Worm (Caenorhabditis elegans) whole organism, L4 larva: ENCODE measurements around the gene C03A3.9.

Experiments used
- F26F4.8 ChIP-seq: fragments of 200-800 bp; sonication (Bioruptor generic); conservative IDR thresholded peaks from 2 replicates; pipeline ENCODE4 v1.3.6; 2022; ENCODE audit warnings: missing genetic modification characterization, missing compliant biosample characterization
- F37D6.2 ChIP-seq: sonication (generic microtip); optimal IDR thresholded peaks from 2 replicates; lab custom pipeline; 2016; ENCODE audit warnings: mild to moderate bottlenecking, missing genetic modification characterization, missing compliant biosample characterization
- F44E2.7 ChIP-seq: fragments of 200-800 bp; sonication (Bioruptor generic); IDR thresholded peaks from 2 replicates; pipeline ENCODE4 v2.1.2; 2022; ENCODE audit warnings: missing genetic modification characterization, missing compliant biosample characterization
- ZK337.2 ChIP-seq: fragments of 200-800 bp; sonication (Bioruptor generic); IDR thresholded peaks from 2 replicates; pipeline ENCODE4 v1.3.6; 2022; ENCODE audit warnings: missing genetic modification reagents, missing genetic modification characterization, missing compliant biosample characterization
- ZK546.5 ChIP-seq, 2 experiments: sonication (generic microtip); optimal IDR thresholded peaks; 2 replicates each; lab custom pipeline; 2017; ENCODE audit warnings: missing biosample characterization in 2 of 2, missing genetic modification characterization in 2 of 2
- aly-2 ChIP-seq: sonication (generic microtip); optimal IDR thresholded peaks from 2 replicates; lab custom pipeline; 2018; ENCODE audit warnings: missing biosample characterization, missing genetic modification characterization
- arid-1 ChIP-seq: fragments of 200-800 bp; sonication (Bioruptor generic); conservative IDR thresholded peaks from 2 replicates; pipeline ENCODE4 v1.3.6; 2022; ENCODE audit warnings: missing genetic modification reagents, missing genetic modification characterization, missing compliant biosample characterization
- attf-4 ChIP-seq: sonication (generic microtip); optimal IDR thresholded peaks from 3 replicates; lab custom pipeline; 2017; ENCODE audit warnings: missing biosample characterization, missing genetic modification characterization
- ceh-32 ChIP-seq: sonication (generic microtip); optimal IDR thresholded peaks from 2 replicates; lab custom pipeline; 2016; ENCODE audit warnings: mild to moderate bottlenecking, missing genetic modification characterization, missing compliant biosample characterization; ENCODE audit not compliant: poor library complexity
- ceh-82 ChIP-seq: sonication (generic microtip); optimal IDR thresholded peaks from 2 replicates; lab custom pipeline; 2017; ENCODE audit warnings: missing biosample characterization, missing genetic modification characterization
- daf-16 ChIP-seq, 3 experiments: sonication (generic microtip); optimal IDR thresholded peaks; 2 replicates each; lab custom pipeline; 2016 to 2017; ENCODE audit warnings: missing genetic modification characterization in 3 of 3, missing genetic modification reagents in 3 of 3, mild to moderate bottlenecking in 2 of 3, missing compliant biosample characterization in 2 of 3, missing biosample characterization in 1 of 3, moderate library complexity in 1 of 3
- daf-19 ChIP-seq: fragments of 200-800 bp; sonication (Bioruptor generic); conservative IDR thresholded peaks from 2 replicates; pipeline ENCODE4 v1.3.6; 2022; ENCODE audit warnings: missing genetic modification characterization, missing compliant biosample characterization
- daf-8 ChIP-seq: fragments of 200-800 bp; sonication (Bioruptor generic); IDR thresholded peaks from 2 replicates; pipeline ENCODE4 v1.3.6; 2022; ENCODE audit warnings: missing genetic modification characterization, missing compliant biosample characterization
- dmd-8 ChIP-seq: fragments of 200-800 bp; sonication (Bioruptor generic); IDR thresholded peaks from 2 replicates; pipeline ENCODE4 v1.3.6; 2022; ENCODE audit warnings: missing genetic modification characterization, missing compliant biosample characterization
- dpl-1 ChIP-seq: fragments of 150-350 bp; optimal IDR thresholded peaks from 2 replicates; lab custom pipeline; 2014; ENCODE audit warnings: missing biosample characterization, missing genetic modification reagents, missing genetic modification characterization
- dve-1 ChIP-seq: sonication (generic microtip); optimal IDR thresholded peaks from 2 replicates; lab custom pipeline; 2017; ENCODE audit warnings: antibody characterized with exemption, mild to moderate bottlenecking, missing genetic modification characterization, missing compliant biosample characterization; ENCODE audit not compliant: insufficient read depth
- egl-27 ChIP-seq: sonication (generic microtip); optimal IDR thresholded peaks from 3 replicates; lab custom pipeline; 2017; ENCODE audit warnings: missing biosample characterization, missing genetic modification reagents, missing genetic modification characterization
- hlh-11 ChIP-seq: fragments of 200-800 bp; sonication (Bioruptor generic); optimal IDR thresholded peaks from 2 replicates; lab custom pipeline; 2018; ENCODE audit warnings: mild to moderate bottlenecking, missing genetic modification characterization, missing compliant biosample characterization
- lim-7 ChIP-seq: fragments of 200-800 bp; sonication (Bioruptor generic); IDR thresholded peaks from 2 replicates; pipeline ENCODE4 v1.3.6; 2022; ENCODE audit warnings: missing genetic modification characterization, missing compliant biosample characterization
- madf-9 ChIP-seq: fragments of 200-800 bp; sonication (Bioruptor generic); conservative IDR thresholded peaks from 2 replicates; pipeline ENCODE4 v1.3.6; 2022; ENCODE audit warnings: missing genetic modification reagents, missing genetic modification characterization, missing compliant biosample characterization
- mdl-1 ChIP-seq, 2 experiments: fragments of 150-350 bp in 1 of 2; sonication (generic microtip) in 1 of 2; optimal IDR thresholded peaks; 2 replicates each; lab custom pipeline; 2014 to 2017; ENCODE audit warnings: missing biosample characterization in 2 of 2, missing genetic modification characterization in 2 of 2
- nhr-25 ChIP-seq: sonication (generic microtip); optimal IDR thresholded peaks from 2 replicates; lab custom pipeline; 2017; ENCODE audit warnings: missing genetic modification characterization, mild to moderate bottlenecking, missing compliant biosample characterization, antibody characterized with exemption, moderate library complexity, borderline replicate concordance; ENCODE audit not compliant: insufficient read depth
- nhr-28 ChIP-seq: fragments of 150-350 bp; optimal IDR thresholded peaks from 2 replicates; lab custom pipeline; 2014; ENCODE audit warnings: missing biosample characterization, missing genetic modification characterization
- nhr-41 ChIP-seq: fragments of 200-800 bp; sonication (Bioruptor generic); IDR thresholded peaks from 2 replicates; pipeline ENCODE4 v1.3.6; 2022; ENCODE audit warnings: missing genetic modification reagents, missing genetic modification characterization, missing compliant biosample characterization
- pha-4 ChIP-seq, 2 experiments: fragments of 150-350 bp in 1 of 2; fragments of 200-800 bp in 1 of 2; sonication (Bioruptor generic) in 1 of 2; IDR thresholded peaks in 1 of 2; optimal IDR thresholded peaks in 1 of 2; 2 replicates each; pipeline versions ENCODE4 v1.3.6 to Lab custom; 2014 to 2022; ENCODE audit warnings: missing genetic modification characterization in 2 of 2, missing genetic modification reagents in 2 of 2, missing biosample characterization in 1 of 2, missing compliant biosample characterization in 1 of 2
- pqm-1 ChIP-seq: sonication (generic microtip); optimal IDR thresholded peaks from 2 replicates; lab custom pipeline; 2017; ENCODE audit warnings: missing biosample characterization, missing genetic modification characterization
- sdz-12 ChIP-seq: fragments of 200-800 bp; sonication (Bioruptor generic); optimal IDR thresholded peaks from 2 replicates; lab custom pipeline; 2018; ENCODE audit warnings: mild to moderate bottlenecking, missing genetic modification characterization, missing compliant biosample characterization
- set-16 ChIP-seq: fragments of 200-800 bp; sonication (Bioruptor generic); IDR thresholded peaks from 2 replicates; pipeline ENCODE4 v1.3.6; 2022; ENCODE audit warnings: missing genetic modification reagents, missing genetic modification characterization, missing compliant biosample characterization
- tag-97 ChIP-seq: fragments of 200-800 bp; sonication (Bioruptor generic); IDR thresholded peaks from 2 replicates; pipeline ENCODE4 v1.3.6; 2022; ENCODE audit warnings: missing genetic modification characterization, missing compliant biosample characterization
- vab-7 ChIP-seq: fragments of 200-800 bp; sonication (Bioruptor generic); IDR thresholded peaks from 2 replicates; pipeline ENCODE4 v1.3.6; 2022; ENCODE audit warnings: missing genetic modification reagents, missing genetic modification characterization, missing compliant biosample characterization
- ztf-7 ChIP-seq: fragments of 150-350 bp; optimal IDR thresholded peaks from 2 replicates; lab custom pipeline; 2014; ENCODE audit warnings: missing biosample characterization, missing genetic modification characterization

C03A3.9 gene

ce11 chrX:11289925-11290324 lies 23.1 kb downstream of the C03A3.9 start:
- TF ChIP-seq pqm-1 (tag; lab: Kevin White, UChicago) (peak; percentile 78), aly-2 (tag; lab: Kevin White, UChicago) (no peak), nhr-28 (tag; lab: Kevin White, UChicago) (peak; percentile 81), F44E2.7 (GFP tag; lab: Robert Waterston, UW) (no peak), hlh-11 (peak; percentile 19), ztf-7 (tag; lab: Kevin White, UChicago) (no peak), ZK337.2 (no peak), attf-4 (tag; lab: Kevin White, UChicago) (no peak), daf-16 (GFP tag; optimal IDR thresholded peaks at IDR 0.05; lab: Kevin White, UChicago) (no peak), daf-16 (tag; optimal IDR thresholded peaks at IDR 0.05; lab: Kevin White, UChicago) (peak; percentile 86), pha-4 (GFP tag; IDR thresholded peaks at IDR 0.05; lab: Robert Waterston, UW) (no peak), pha-4 (tag; optimal IDR thresholded peaks at IDR 0.05; lab: Kevin White, UChicago) (no peak), mdl-1 (tag; optimal IDR thresholded peaks at IDR 0.05; lab: Kevin White, UChicago) (no peak), dve-1 (tag; lab: Kevin White, UChicago) (peak; percentile 6)

- no peak for TF ChIP-seq pqm-1 (tag; lab: Kevin White, UChicago)
- TF ChIP-seq F26F4.8 (GFP tag; lab: Robert Waterston, UW), result no peak
- TF ChIP-seq ZK546.5 (tag; optimal IDR thresholded peaks at IDR 0.05; lab: Kevin White, UChicago), result no peak
- no peak for TF ChIP-seq arid-1 (GFP tag; lab: Robert Waterston, UW)
- TF ChIP-seq daf-8 (GFP tag; lab: Robert Waterston, UW), result no peak
- TF ChIP-seq tag-97 (GFP tag; lab: Robert Waterston, UW), result no peak
- TF ChIP-seq lim-7 (GFP tag; lab: Robert Waterston, UW), result no peak
- TF ChIP-seq ceh-82 (tag; lab: Kevin White, UChicago), result no peak
Observed at ce11 chrX:11290528-11290927, 23.7 kb downstream of the C03A3.9 start.

DNA sequence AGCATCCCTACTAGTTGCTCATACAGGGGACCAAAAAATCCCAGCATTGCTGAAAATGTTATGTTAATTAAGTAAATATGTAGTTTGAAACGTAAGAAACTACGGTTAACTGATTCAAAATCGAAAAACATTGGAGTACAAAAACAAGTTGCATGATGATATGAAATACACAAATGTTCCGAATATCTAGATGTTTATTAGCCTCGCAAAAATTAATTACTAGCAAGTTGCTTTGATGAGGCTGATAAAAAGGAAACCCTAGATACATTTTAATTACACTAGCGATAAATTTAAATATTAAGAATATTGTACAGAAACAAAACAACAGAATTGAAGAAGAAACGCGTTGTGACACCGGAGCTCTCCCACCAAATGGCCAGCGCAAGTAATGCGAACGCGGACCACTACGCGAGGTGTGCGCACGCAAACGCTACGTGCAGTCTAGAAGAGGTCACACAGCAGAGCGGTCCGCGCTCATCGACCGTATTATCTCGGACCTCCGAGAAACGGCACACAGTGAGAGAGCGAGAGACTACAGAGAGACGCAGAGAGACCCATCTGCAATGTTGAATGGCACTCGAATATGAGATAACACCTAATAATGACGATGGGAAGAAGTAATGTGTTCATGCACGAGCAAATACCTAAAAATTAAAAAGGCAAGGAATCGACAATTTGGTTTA lies 30.0 kb downstream of the C03A3.9 start, which contains the start of gene inx-2:
Gene inx-2, minus strand, starts transcription at position 51 of the 683 bp plus-strand sequence.
- TF ChIP-seq ceh-32 (tag; lab: Kevin White, UChicago) (no peak), pha-4 (GFP tag; IDR thresholded peaks at IDR 0.05; lab: Robert Waterston, UW) (no peak), pha-4 (tag; optimal IDR thresholded peaks at IDR 0.05; lab: Kevin White, UChicago) (no peak), daf-19 (no peak), vab-7 (GFP tag; lab: Robert Waterston, UW) (no peak), dpl-1 (GFP tag; lab: Kevin White, UChicago) (no peak), madf-9 (GFP tag; lab: Robert Waterston, UW) (no peak), sdz-12 (GFP tag; lab: Kevin White, UChicago) (no peak), set-16 (GFP tag; lab: Robert Waterston, UW) (0 out of 2 replicates have a peak, but pooled peaks have one; percentile 26), nhr-41 (GFP tag; lab: Robert Waterston, UW) (no peak), dve-1 (tag; lab: Kevin White, UChicago) (no peak), nhr-25 (tag; lab: Kevin White, UChicago) (no peak), egl-27 (tag; lab: Kevin White, UChicago) (no peak), pqm-1 (tag; lab: Kevin White, UChicago) (no peak), F37D6.2 (tag; lab: Kevin White, UChicago) (no peak), dmd-8 (GFP tag; lab: Robert Waterston, UW) (0 out of 2 replicates have a peak, but pooled peaks have one; percentile 32)
